Fruit fly (Drosophila melanogaster): ENCODE data around the gene LpR1.

The LpR1 gene

DNA sequence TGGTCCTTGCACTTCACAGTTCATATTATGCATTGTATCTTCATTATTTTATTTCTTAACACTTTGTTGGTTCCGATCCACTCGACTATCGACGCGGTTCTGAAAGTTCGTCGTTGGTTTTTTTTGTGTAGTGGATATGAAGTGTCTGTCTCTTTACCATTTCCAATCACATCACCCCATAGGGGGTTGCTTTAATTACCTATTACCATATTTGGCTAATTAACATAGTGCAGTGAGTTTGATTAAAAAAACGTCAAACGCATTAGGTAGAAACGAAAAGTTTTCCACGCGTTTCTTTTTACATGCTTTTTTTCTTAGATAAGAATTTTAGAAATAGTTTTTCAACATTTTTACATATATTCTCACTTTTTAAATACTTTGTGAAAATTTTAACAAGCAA, at the start of gene LpR1:
Gene LpR1, minus strand, starts transcription at position 101 of the 400 bp plus-strand sequence.
- TF ChIP-seq CG12768 (GFP tag; optimal IDR thresholded peaks at IDR 0.05) (peak; percentile 23), cic (GFP tag; optimal IDR thresholded peaks at IDR 0.05) (no peak), CG7045 (GFP tag; optimal IDR thresholded peaks at IDR 0.05) (no peak)

DNA sequence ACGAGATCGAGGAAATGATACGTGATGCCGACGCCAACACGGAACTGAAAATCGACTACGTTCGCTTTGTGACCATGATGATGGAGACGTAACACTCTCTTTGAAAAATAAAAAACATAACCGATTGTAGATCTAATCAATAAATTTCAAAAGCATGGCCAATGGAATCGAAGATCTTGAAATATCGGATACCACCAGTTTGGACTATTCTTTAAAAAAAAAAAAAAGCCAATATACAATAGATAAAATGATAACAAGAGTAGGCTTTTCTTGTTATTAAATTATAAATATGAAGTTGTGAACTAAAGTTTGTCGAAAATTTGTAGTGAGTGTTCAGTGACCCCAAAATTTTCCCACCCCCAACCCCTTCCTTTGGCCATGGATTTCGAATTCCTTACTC, 48.7 kb upstream of the LpR1 start, which contains the start of the genes Acam and CG17770:
Gene Acam, plus strand, starts transcription at position 301 of the 400 bp plus-strand sequence.
Gene CG17770, plus strand, starts transcription at position 301 of the 400 bp plus-strand sequence.
- TF ChIP-seq cnc (optimal IDR thresholded peaks at IDR 0.05) = no peak
- TF ChIP-seq pad (GFP tag; optimal IDR thresholded peaks at IDR 0.05) = no peak
- no peak for TF ChIP-seq CG14711 (tag; optimal IDR thresholded peaks at IDR 0.05)
- TF ChIP-seq CG7101 (tag; optimal IDR thresholded peaks at IDR 0.05) = no peak
- TF ChIP-seq Crg-1 (GFP tag; optimal IDR thresholded peaks at IDR 0.05) = no peak

DNA sequence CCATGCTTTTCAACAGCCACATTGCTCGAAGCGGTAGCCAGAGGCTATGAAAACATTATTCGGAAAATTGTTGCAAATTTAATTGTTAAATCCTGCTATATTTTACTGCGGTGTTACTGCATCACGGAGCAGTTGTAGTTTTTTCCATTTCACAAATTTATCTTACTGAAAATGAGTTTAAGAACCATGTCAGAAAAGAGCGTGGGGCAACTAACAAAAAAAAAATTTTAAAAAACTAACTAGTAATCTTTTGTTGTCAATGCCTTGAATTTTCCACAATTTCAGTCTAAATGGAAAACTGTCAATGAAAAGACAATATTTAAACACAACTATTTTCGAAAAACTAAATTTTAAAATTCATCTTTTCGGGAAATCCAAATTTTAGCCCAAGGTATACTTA, 47.9 kb upstream of the LpR1 start, which contains the start of gene CG5024:
Gene CG5024, plus strand, starts transcription at position 301 of the 400 bp plus-strand sequence.
- TF ChIP-seq kay (GFP tag; ENCODE audit: borderline replicate concordance) (no peak), cic (GFP tag; optimal IDR thresholded peaks at IDR 0.05) (no peak), CG14711 (tag; optimal IDR thresholded peaks at IDR 0.05) (no peak), CG1620 (GFP tag; optimal IDR thresholded peaks at IDR 0.05) (no peak)

DNA sequence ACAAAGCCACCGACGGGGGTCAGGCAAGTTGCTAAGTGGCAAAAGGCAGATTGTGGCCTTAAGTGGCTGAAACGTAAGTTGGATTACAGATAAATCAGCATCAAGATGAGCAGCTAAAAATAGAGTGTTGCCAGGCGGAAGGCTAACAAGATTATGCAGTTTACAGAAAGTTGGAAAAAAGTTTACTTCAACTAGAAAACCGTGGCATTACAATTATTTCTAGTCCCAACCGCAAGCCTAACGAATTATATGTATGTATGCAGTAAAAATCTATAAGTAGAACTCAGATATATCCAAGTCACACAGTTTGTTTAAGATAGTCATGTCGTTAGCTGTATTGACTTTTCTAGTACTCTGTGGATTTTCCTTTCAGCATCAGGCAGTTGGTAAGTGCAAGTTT, 43.2 kb upstream of the LpR1 start, which contains the start of gene BG642167:
Gene BG642167, plus strand, starts transcription at position 301 of the 400 bp plus-strand sequence.
- no peak for TF ChIP-seq CG7045 (GFP tag; optimal IDR thresholded peaks at IDR 0.05)
- no peak for TF ChIP-seq Clk (GFP tag; optimal IDR thresholded peaks at IDR 0.05)
- no peak for TF ChIP-seq toe (GFP tag; optimal IDR thresholded peaks at IDR 0.05)

DNA sequence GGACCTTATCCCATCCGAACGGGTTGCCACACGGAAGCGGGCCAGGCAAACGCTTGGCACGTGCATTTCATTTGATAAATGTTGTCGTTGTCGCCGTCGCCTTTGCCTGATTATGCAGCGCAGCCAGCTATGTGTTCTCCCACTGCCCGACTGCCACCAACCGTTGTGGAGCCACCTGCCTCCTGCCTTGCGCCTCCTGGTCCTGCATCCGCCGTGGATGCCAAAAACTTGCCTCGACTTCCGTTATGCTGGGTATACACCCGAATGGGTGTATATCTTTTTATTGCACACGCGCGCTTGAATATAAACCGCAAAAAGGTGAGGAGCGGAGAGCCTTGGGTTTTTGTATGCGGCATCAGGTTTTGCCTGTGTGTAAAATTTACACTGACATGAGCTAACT, 28.9 kb upstream of the LpR1 start:
- no peak for TF ChIP-seq CG7101 (tag; optimal IDR thresholded peaks at IDR 0.05)
- no peak for TF ChIP-seq CG33017 (tag; optimal IDR thresholded peaks at IDR 0.05)
- no peak for TF ChIP-seq Mnt (GFP tag; optimal IDR thresholded peaks at IDR 0.05)
- no peak for TF ChIP-seq ovo (GFP tag; optimal IDR thresholded peaks at IDR 0.05)
- TF ChIP-seq CG5204 (GFP tag; optimal IDR thresholded peaks at IDR 0.05) = no peak
- TF ChIP-seq CG7045 (GFP tag; optimal IDR thresholded peaks at IDR 0.05) = no peak
- TF ChIP-seq tj (GFP tag; optimal IDR thresholded peaks at IDR 0.05) = no peak
- TF ChIP-seq Clk (GFP tag; optimal IDR thresholded peaks at IDR 0.05) = no peak
- TF ChIP-seq bab1 (GFP tag; optimal IDR thresholded peaks at IDR 0.05) = no peak
- TF ChIP-seq kay (GFP tag; ENCODE audit: borderline replicate concordance) = no peak
- TF ChIP-seq CG14711 (tag; optimal IDR thresholded peaks at IDR 0.05) = no peak
- TF ChIP-seq Crg-1 (GFP tag; optimal IDR thresholded peaks at IDR 0.05) = no peak
- TF ChIP-seq cnc (optimal IDR thresholded peaks at IDR 0.05) = no peak
- no peak for TF ChIP-seq cic (GFP tag; optimal IDR thresholded peaks at IDR 0.05)
- TF ChIP-seq CG1620 (GFP tag; optimal IDR thresholded peaks at IDR 0.05) = no peak
- TF ChIP-seq pad (GFP tag; optimal IDR thresholded peaks at IDR 0.05) = no peak
- TF ChIP-seq Hr96 (GFP tag; optimal IDR thresholded peaks at IDR 0.05) = no peak
- TF ChIP-seq CG11617 (GFP tag; optimal IDR thresholded peaks at IDR 0.05) = no peak
- no peak for TF ChIP-seq CG12768 (GFP tag; optimal IDR thresholded peaks at IDR 0.05)

DNA sequence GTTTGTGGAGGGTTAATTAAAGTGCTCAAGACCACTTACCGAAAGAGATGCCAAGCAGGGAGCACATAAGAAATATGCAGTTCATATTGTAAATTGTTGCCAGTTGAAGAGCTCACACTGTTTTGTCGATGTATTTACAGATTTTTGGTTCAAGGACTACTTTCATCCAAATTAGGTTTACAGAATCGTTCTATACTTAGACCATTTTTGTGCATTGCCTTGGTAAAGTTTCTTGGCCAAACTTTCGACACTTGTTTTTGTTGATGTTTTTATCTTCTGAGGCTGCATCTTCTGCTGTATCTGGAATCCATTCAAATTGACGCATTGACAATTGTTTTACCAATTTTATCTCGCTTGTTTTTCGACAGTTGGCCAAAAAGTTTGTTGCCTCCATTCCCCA, 27.5 kb upstream of the LpR1 start, which contains the start of gene CG31093:
Gene CG31093, minus strand, starts transcription at position 101 of the 400 bp plus-strand sequence.
- TF ChIP-seq CG11617 (GFP tag; optimal IDR thresholded peaks at IDR 0.05) = no peak
- no peak for TF ChIP-seq kay (GFP tag; ENCODE audit: borderline replicate concordance)
- no peak for TF ChIP-seq CG14711 (tag; optimal IDR thresholded peaks at IDR 0.05)
- TF ChIP-seq CG1620 (GFP tag; optimal IDR thresholded peaks at IDR 0.05) = no peak
- TF ChIP-seq tj (GFP tag; optimal IDR thresholded peaks at IDR 0.05) = no peak
- TF ChIP-seq pad (GFP tag; optimal IDR thresholded peaks at IDR 0.05) = no peak
- TF ChIP-seq toe (GFP tag; optimal IDR thresholded peaks at IDR 0.05) = no peak
- no peak for TF ChIP-seq Clk (GFP tag; optimal IDR thresholded peaks at IDR 0.05)
- no peak for TF ChIP-seq Hr96 (GFP tag; optimal IDR thresholded peaks at IDR 0.05)
- no peak for TF ChIP-seq CG7045 (GFP tag; optimal IDR thresholded peaks at IDR 0.05)
- TF ChIP-seq ovo (GFP tag; optimal IDR thresholded peaks at IDR 0.05) = no peak
- TF ChIP-seq Crg-1 (GFP tag; optimal IDR thresholded peaks at IDR 0.05) = no peak
- no peak for TF ChIP-seq CG7101 (tag; optimal IDR thresholded peaks at IDR 0.05)
- TF ChIP-seq Mnt (GFP tag; optimal IDR thresholded peaks at IDR 0.05) = no peak
- no peak for TF ChIP-seq bab1 (GFP tag; optimal IDR thresholded peaks at IDR 0.05)
- no peak for TF ChIP-seq CG5204 (GFP tag; optimal IDR thresholded peaks at IDR 0.05)
- TF ChIP-seq cnc (optimal IDR thresholded peaks at IDR 0.05) = no peak
- TF ChIP-seq cic (GFP tag; optimal IDR thresholded peaks at IDR 0.05) = no peak
- TF ChIP-seq CG33017 (tag; optimal IDR thresholded peaks at IDR 0.05) = no peak
- TF ChIP-seq CG12768 (GFP tag; optimal IDR thresholded peaks at IDR 0.05) = no peak

DNA sequence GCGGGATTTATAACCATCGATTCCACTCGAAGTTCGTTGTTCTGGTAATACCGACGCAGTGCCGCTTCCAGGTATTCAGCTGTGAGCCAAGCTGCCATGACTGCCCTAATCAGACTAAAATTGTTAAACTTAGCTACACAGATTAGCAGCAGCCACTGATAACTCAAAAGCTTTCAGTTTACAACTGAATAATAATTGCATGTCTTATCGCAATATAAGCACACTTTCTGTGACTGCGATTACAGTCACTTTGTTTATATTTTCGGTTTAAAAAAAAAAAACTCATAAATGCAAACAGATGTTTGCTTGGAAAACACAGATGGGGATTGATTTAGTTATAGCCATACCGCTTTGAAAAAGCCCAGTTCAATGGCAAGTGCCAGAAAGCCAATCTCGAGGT, 26.4 kb upstream of the LpR1 start, which contains the start of gene CG31380:
Gene CG31380, minus strand, starts transcription at position 101 of the 400 bp plus-strand sequence.
- no peak for TF ChIP-seq Clk (GFP tag; optimal IDR thresholded peaks at IDR 0.05)

DNA sequence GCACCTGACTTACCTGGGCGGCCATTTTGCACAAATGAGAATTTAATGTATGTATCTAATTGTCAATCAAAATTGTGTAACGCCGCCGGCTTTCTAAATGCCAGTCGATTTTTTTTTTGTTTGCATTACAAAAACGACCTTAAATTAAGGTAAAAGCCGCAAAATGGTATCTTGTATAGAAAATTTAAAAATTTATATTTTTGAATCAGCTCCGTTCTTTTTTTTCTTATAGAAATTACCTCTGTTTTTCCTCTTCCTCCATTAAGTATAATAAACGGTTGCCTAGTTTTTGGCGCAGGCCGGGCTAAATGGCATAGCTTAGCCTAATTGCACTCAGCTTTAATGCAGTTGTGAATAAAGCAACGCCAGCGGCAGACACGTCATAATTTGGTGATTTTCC, 24.3 kb upstream of the LpR1 start, which contains the start of gene CG4960:
Gene CG4960, minus strand, starts transcription at position 101 of the 400 bp plus-strand sequence.
- TF ChIP-seq Hr96 (GFP tag; optimal IDR thresholded peaks at IDR 0.05) (no peak), CG1620 (GFP tag; optimal IDR thresholded peaks at IDR 0.05) (no peak), cnc (optimal IDR thresholded peaks at IDR 0.05) (no peak), cic (GFP tag; optimal IDR thresholded peaks at IDR 0.05) (no peak)
